In genomic region chrII:8225914-8226313, ce11 we compare ENCODE assay signal across 4 worm cellular contexts.
TF ChIP-seq lines count a peak whose summit lies in the region.

No protein-coding gene starts in this region.

TF ChIP-seq in whole organism, L1 larva, 84 proteins besides CTCF, POLR2A, EP300 and RAD21 (continues in another document):
- peak; percentile 24 for TF ChIP-seq lin-14 (GFP tag; optimal IDR thresholded peaks at IDR 0.05; lab: Kevin White, UChicago)
- TF ChIP-seq nhr-20 (tag; optimal IDR thresholded peaks at IDR 0.05; lab: Kevin White, UChicago), result peak; percentile 16
- no peak for TF ChIP-seq swsn-7 (tag; optimal IDR thresholded peaks at IDR 0.05; lab: Kevin White, UChicago)
- TF ChIP-seq fkh-4 (tag; optimal IDR thresholded peaks at IDR 0.05; lab: Kevin White, UChicago; ENCODE audit: borderline replicate concordance), result no peak
- TF ChIP-seq dpl-1 (GFP tag; optimal IDR thresholded peaks at IDR 0.05; lab: Kevin White, UChicago), result no peak
- no peak for TF ChIP-seq zip-4 (GFP tag; optimal IDR thresholded peaks at IDR 0.05; lab: Kevin White, UChicago)
- peak in 1 of 2 experiments; percentile 24 for TF ChIP-seq lin-35 (GFP tag; optimal IDR thresholded peaks at IDR 0.05; lab: Kevin White, UChicago)
- TF ChIP-seq snu-23 (GFP tag; optimal IDR thresholded peaks at IDR 0.05; lab: Kevin White, UChicago), result peak; percentile 6
- TF ChIP-seq sup-37 (GFP tag; optimal IDR thresholded peaks at IDR 0.05; lab: Kevin White, UChicago), result no peak
- peak; percentile 76 for TF ChIP-seq nhr-85 (tag; lab: Kevin White, UChicago)
- peak; percentile 89 for TF ChIP-seq blmp-1 (tag; optimal IDR thresholded peaks at IDR 0.05; lab: Kevin White, UChicago)
- TF ChIP-seq skn-1 (tag; optimal IDR thresholded peaks at IDR 0.05; lab: Kevin White, UChicago), result no peak
- TF ChIP-seq pag-3 (tag; optimal IDR thresholded peaks at IDR 0.05; lab: Kevin White, UChicago; ENCODE audit: borderline replicate concordance, insufficient read depth), result no peak
- TF ChIP-seq alr-1 (tag; optimal IDR thresholded peaks at IDR 0.05; lab: Kevin White, UChicago; ENCODE audit: borderline replicate concordance), result no peak
- no peak for TF ChIP-seq pax-3 (tag; optimal IDR thresholded peaks at IDR 0.05; lab: Kevin White, UChicago)
- TF ChIP-seq nhr-90 (tag; optimal IDR thresholded peaks at IDR 0.05; lab: Kevin White, UChicago; ENCODE audit: poor library complexity), result no peak
- TF ChIP-seq hlh-4 (tag; optimal IDR thresholded peaks at IDR 0.05; lab: Kevin White, UChicago), result no peak
- no peak for TF ChIP-seq efl-3 (GFP tag; optimal IDR thresholded peaks at IDR 0.05; lab: Kevin White, UChicago)
- TF ChIP-seq lir-3 (tag; optimal IDR thresholded peaks at IDR 0.05; lab: Kevin White, UChicago; ENCODE audit: poor library complexity), result no peak
- TF ChIP-seq ceh-63 (GFP tag; optimal IDR thresholded peaks at IDR 0.05; lab: Kevin White, UChicago), result no peak
- TF ChIP-seq grh-1 (GFP tag; IDR thresholded peaks at IDR 0.05; lab: Robert Waterston, UW), result 0 out of 2 replicates have a peak, but pooled peaks have one; percentile 16
- no peak for TF ChIP-seq sox-4 (tag; optimal IDR thresholded peaks at IDR 0.05; lab: Kevin White, UChicago)

TF ChIP-seq in whole organism, L2 larva, 48 proteins besides CTCF, POLR2A, EP300 and RAD21:
- no peak for TF ChIP-seq nhr-21 (tag; optimal IDR thresholded peaks at IDR 0.05; lab: Kevin White, UChicago)
- no peak for TF ChIP-seq nhr-129 (tag; optimal IDR thresholded peaks at IDR 0.05; lab: Kevin White, UChicago)
- TF ChIP-seq aly-2 (tag; optimal IDR thresholded peaks at IDR 0.05; lab: Kevin White, UChicago), result no peak
- peak; percentile 65 for TF ChIP-seq nhr-25 (tag; optimal IDR thresholded peaks at IDR 0.05; lab: Kevin White, UChicago)
- no peak for TF ChIP-seq Y55F3AM.14 (GFP tag; optimal IDR thresholded peaks at IDR 0.05; lab: Kevin White, UChicago)
- TF ChIP-seq ceh-82 (tag; optimal IDR thresholded peaks at IDR 0.05; lab: Kevin White, UChicago), result no peak
- no peak for TF ChIP-seq mbf-1 (tag; optimal IDR thresholded peaks at IDR 0.05; lab: Kevin White, UChicago)
- peak; percentile 84 for TF ChIP-seq blmp-1 (tag; optimal IDR thresholded peaks at IDR 0.05; lab: Kevin White, UChicago; ENCODE audit: insufficient read depth)
- TF ChIP-seq nhr-77 (tag; optimal IDR thresholded peaks at IDR 0.05; lab: Kevin White, UChicago), result no peak

TF ChIP-seq in whole organism, L3 larva, 47 proteins besides CTCF, POLR2A, EP300 and RAD21:
- TF ChIP-seq ama-1 (optimal IDR thresholded peaks at IDR 0.05; lab: Kevin White, UChicago) (peak; percentile 32), ceh-82 (tag; optimal IDR thresholded peaks at IDR 0.05; lab: Kevin White, UChicago) (no peak), nhr-25 (tag; optimal IDR thresholded peaks at IDR 0.05; lab: Kevin White, UChicago) (peak; percentile 52), nhr-43 (tag; optimal IDR thresholded peaks at IDR 0.05; lab: Kevin White, UChicago; ENCODE audit: poor library complexity, severe bottlenecking) (peak; percentile 26), nfya-1 (tag; optimal IDR thresholded peaks at IDR 0.05; lab: Kevin White, UChicago; ENCODE audit: insufficient read depth) (peak; percentile 13)

TF ChIP-seq in whole organism, L4 larva, 104 proteins besides CTCF, POLR2A, EP300 and RAD21:
- no peak for TF ChIP-seq daf-16 (GFP tag; optimal IDR thresholded peaks at IDR 0.05; lab: Kevin White, UChicago)
- no peak for TF ChIP-seq daf-16 (tag; optimal IDR thresholded peaks at IDR 0.05; lab: Kevin White, UChicago)
- TF ChIP-seq snpc-1.2 (GFP tag; IDR thresholded peaks at IDR 0.05; lab: Robert Waterston, UW), result no peak
- no peak for TF ChIP-seq nhr-11 (tag; optimal IDR thresholded peaks at IDR 0.05; lab: Kevin White, UChicago)
- peak; percentile 56 for TF ChIP-seq aha-1 (tag; lab: Kevin White, UChicago)
- TF ChIP-seq sdz-12 (GFP tag; optimal IDR thresholded peaks at IDR 0.05; lab: Kevin White, UChicago), result no peak
- TF ChIP-seq hlh-30 (tag; optimal IDR thresholded peaks at IDR 0.05; lab: Kevin White, UChicago; ENCODE audit: insufficient read depth), result peak; percentile 60
- peak; percentile 14 for TF ChIP-seq mep-1 (tag; optimal IDR thresholded peaks at IDR 0.05; lab: Kevin White, UChicago)
- no peak for TF ChIP-seq F10B5.3 (tag; optimal IDR thresholded peaks at IDR 0.05; lab: Kevin White, UChicago)
- peak in 1 of 2 experiments; percentile 23 for TF ChIP-seq unc-62 (GFP tag; optimal IDR thresholded peaks at IDR 0.05 in 1 of 2; lab: Kevin White, UChicago)
- no peak for TF ChIP-seq unc-62 (tag; optimal IDR thresholded peaks at IDR 0.05; lab: Kevin White, UChicago)
- no peak for TF ChIP-seq ces-1 (GFP tag; optimal IDR thresholded peaks at IDR 0.05; lab: Kevin White, UChicago)

Comparison
In these comparisons a context has a peak if more than half of its experiments do, and no peak if none do; other contexts are left out.
1. Of the 29 proteins assayed by ChIP-seq in both whole organism, L4 larva and whole organism, L1 larva: peak only in whole organism, L4 larva: aha-1 and mep-1; only in whole organism, L1 larva: none; in both: none; in neither: 26; mixed calls (peak in some experiments, not most) for 1.